Worm (Caenorhabditis elegans) whole organism, young adult: ENCODE measurements around the gene lin-42.

Experiments
- B0035.1 ChIP-seq: sonication (generic microtip); optimal IDR thresholded peaks from 2 replicates; lab custom pipeline; 2016; ENCODE audit warnings: missing genetic modification characterization, mild to moderate bottlenecking, missing compliant biosample characterization, missing genotype, missing genetic modification reagents
- B0336.3 ChIP-seq: fragments of 200-800 bp; sonication (Bioruptor generic); IDR thresholded peaks from 2 replicates; pipeline ENCODE4 v1.3.6; 2022; ENCODE audit warnings: missing genetic modification characterization, missing compliant biosample characterization
- C06A6.2 ChIP-seq: fragments of 200-800 bp; sonication (Bioruptor generic); conservative IDR thresholded peaks from 2 replicates; pipeline ENCODE4 v1.3.6; 2022; ENCODE audit warnings: missing genetic modification characterization, missing compliant biosample characterization
- F22D6.2 ChIP-seq: sonication (generic microtip); optimal IDR thresholded peaks from 2 replicates; lab custom pipeline; 2016; ENCODE audit warnings: mild to moderate bottlenecking, missing genetic modification characterization, missing compliant biosample characterization
- F49E8.2 ChIP-seq: sonication (generic microtip); optimal IDR thresholded peaks from 3 replicates; lab custom pipeline; 2017; ENCODE audit warnings: missing genetic modification characterization, mild to moderate bottlenecking, missing compliant biosample characterization, antibody characterized with exemption, moderate library complexity; ENCODE audit not compliant: insufficient read depth
- F52B5.7 ChIP-seq: sonication (generic microtip); optimal IDR thresholded peaks from 2 replicates; lab custom pipeline; 2016; ENCODE audit warnings: mild to moderate bottlenecking, missing genetic modification characterization, missing compliant biosample characterization
- F55B11.4 ChIP-seq: sonication (generic microtip); optimal IDR thresholded peaks from 2 replicates; lab custom pipeline; 2016; ENCODE audit warnings: missing compliant biosample characterization, missing genetic modification characterization, borderline replicate concordance; ENCODE audit not compliant: insufficient read depth
- F57C9.4 ChIP-seq: sonication (generic microtip); optimal IDR thresholded peaks from 2 replicates; lab custom pipeline; 2017; ENCODE audit warnings: mild to moderate bottlenecking, missing genetic modification characterization, missing compliant biosample characterization
- K12H6.12 ChIP-seq: fragments of 200-800 bp; sonication (Bioruptor generic); optimal IDR thresholded peaks from 2 replicates; lab custom pipeline; 2018; ENCODE audit warnings: mild to moderate bottlenecking, missing genetic modification characterization, missing compliant biosample characterization
- T26A5.8 ChIP-seq: sonication (generic microtip); optimal IDR thresholded peaks from 2 replicates; lab custom pipeline; 2016; ENCODE audit warnings: missing genetic modification characterization, missing compliant biosample characterization
- Y56A3A.18 ChIP-seq: fragments of 200-800 bp; sonication (Bioruptor generic); IDR thresholded peaks from 2 replicates; pipeline ENCODE4 v1.3.6; 2022; ENCODE audit warnings: missing genetic modification reagents, missing genetic modification characterization, missing compliant biosample characterization
- Y67H2A.10 ChIP-seq: fragments of 200-800 bp; sonication (Bioruptor generic); conservative IDR thresholded peaks from 2 replicates; pipeline ENCODE4 v1.3.6; 2022; ENCODE audit warnings: missing genetic modification reagents, missing genetic modification characterization, missing compliant biosample characterization
- ZK185.1 ChIP-seq: sonication (generic microtip); optimal IDR thresholded peaks from 2 replicates; lab custom pipeline; 2016; ENCODE audit warnings: mild to moderate bottlenecking, missing genetic modification characterization, missing compliant biosample characterization; ENCODE audit not compliant: poor library complexity, severe bottlenecking
- athp-1 ChIP-seq: sonication (generic microtip); optimal IDR thresholded peaks from 2 replicates; lab custom pipeline; 2017; ENCODE audit warnings: mild to moderate bottlenecking, missing genetic modification characterization, missing compliant biosample characterization
- attf-3 ChIP-seq: fragments of 200-800 bp; sonication (Bioruptor generic); conservative IDR thresholded peaks from 2 replicates; pipeline ENCODE4 v1.3.6; 2022; ENCODE audit warnings: missing genetic modification reagents, missing genetic modification characterization, missing compliant biosample characterization
- attf-6 ChIP-seq: fragments of 200-800 bp; sonication (Bioruptor generic); IDR thresholded peaks from 2 replicates; pipeline ENCODE4 v1.3.6; 2022; ENCODE audit warnings: missing genetic modification reagents, missing genetic modification characterization, missing compliant biosample characterization
- ceh-40 ChIP-seq: fragments of 200-800 bp; sonication (Bioruptor generic); IDR thresholded peaks from 2 replicates; pipeline ENCODE4 v1.3.6; 2022; ENCODE audit warnings: missing genetic modification characterization, missing compliant biosample characterization
- efl-1 ChIP-seq: fragments of 150-350 bp; optimal IDR thresholded peaks from 2 replicates; lab custom pipeline; 2014; ENCODE audit warnings: missing biosample characterization, missing genetic modification reagents, missing genetic modification characterization
- egl-44 ChIP-seq: fragments of 200-800 bp; sonication (Bioruptor generic); IDR thresholded peaks from 2 replicates; pipeline ENCODE4 v1.3.6; 2022; ENCODE audit warnings: missing genetic modification reagents, missing genetic modification characterization, missing compliant biosample characterization
- ets-4 ChIP-seq: fragments of 200-800 bp; sonication (Bioruptor generic); optimal IDR thresholded peaks from 2 replicates; lab custom pipeline; 2018; ENCODE audit warnings: mild to moderate bottlenecking, missing genetic modification characterization, missing compliant biosample characterization
- fkh-3 ChIP-seq: sonication (generic microtip); optimal IDR thresholded peaks from 2 replicates; lab custom pipeline; 2016; ENCODE audit warnings: mild to moderate bottlenecking, missing genetic modification characterization, missing compliant biosample characterization
- hlh-26 ChIP-seq: fragments of 200-800 bp; sonication (Bioruptor generic); conservative IDR thresholded peaks from 2 replicates; pipeline ENCODE4 v1.3.6; 2022; ENCODE audit warnings: missing genetic modification reagents, missing genetic modification characterization, missing compliant biosample characterization
- hmg-1.2 ChIP-seq: fragments of 200-800 bp; sonication (Bioruptor generic); IDR thresholded peaks from 2 replicates; pipeline ENCODE4 v1.3.6; 2022; ENCODE audit warnings: missing genetic modification reagents, missing genetic modification characterization, missing compliant biosample characterization
- let-526 ChIP-seq: fragments of 200-800 bp; sonication (Bioruptor generic); IDR thresholded peaks from 2 replicates; pipeline ENCODE4 v1.3.6; 2022; ENCODE audit warnings: missing genetic modification reagents, missing genetic modification characterization, missing compliant biosample characterization
- lin-54 ChIP-seq: fragments of 200-800 bp; sonication (Bioruptor generic); optimal IDR thresholded peaks from 2 replicates; lab custom pipeline; 2018; ENCODE audit warnings: mild to moderate bottlenecking, missing genetic modification characterization, missing compliant biosample characterization
- lir-1 ChIP-seq: fragments of 200-800 bp; sonication (Bioruptor generic); conservative IDR thresholded peaks from 2 replicates; pipeline ENCODE4 v1.3.6; 2022; ENCODE audit warnings: missing genetic modification reagents, missing genetic modification characterization, missing compliant biosample characterization
- lsy-27 ChIP-seq: sonication (generic microtip); optimal IDR thresholded peaks from 2 replicates; lab custom pipeline; 2017; ENCODE audit warnings: missing genetic modification characterization, mild to moderate bottlenecking, missing compliant biosample characterization, antibody characterized with exemption, missing genotype, borderline replicate concordance; ENCODE audit not compliant: insufficient read depth
- mcd-1 ChIP-seq: fragments of 200-800 bp; sonication (Bioruptor generic); IDR thresholded peaks from 2 replicates; pipeline ENCODE4 v1.3.6; 2022; ENCODE audit warnings: missing genetic modification reagents, missing genetic modification characterization, missing compliant biosample characterization
- mes-4 ChIP-seq: sonication (generic microtip); optimal IDR thresholded peaks from 2 replicates; lab custom pipeline; 2016; ENCODE audit warnings: missing genotype, missing genetic modification characterization, missing compliant biosample characterization
- mxl-1 ChIP-seq: sonication (generic microtip); optimal IDR thresholded peaks from 2 replicates; lab custom pipeline; 2016; ENCODE audit warnings: missing genetic modification characterization, missing compliant biosample characterization
- nfya-1 ChIP-seq: sonication (generic microtip); optimal IDR thresholded peaks from 2 replicates; lab custom pipeline; 2017; ENCODE audit warnings: antibody characterized with exemption, missing compliant biosample characterization, missing genetic modification characterization, borderline replicate concordance; ENCODE audit not compliant: insufficient read depth
- nfyb-1 ChIP-seq: fragments of 200-800 bp; sonication (Bioruptor generic); IDR thresholded peaks from 2 replicates; pipeline ENCODE4 v1.3.6; 2022; ENCODE audit warnings: missing genetic modification reagents, missing genetic modification characterization, missing compliant biosample characterization
- nhr-179 ChIP-seq: sonication (generic microtip); optimal IDR thresholded peaks from 2 replicates; lab custom pipeline; 2016; ENCODE audit warnings: mild to moderate bottlenecking, missing genetic modification characterization, missing compliant biosample characterization
- nhr-27 ChIP-seq: fragments of 200-800 bp; sonication (Bioruptor generic); optimal IDR thresholded peaks from 2 replicates; lab custom pipeline; 2018; ENCODE audit warnings: mild to moderate bottlenecking, missing genetic modification characterization, moderate library complexity, missing compliant biosample characterization
- pha-4 ChIP-seq: fragments of 150-350 bp; sonication (generic microtip); optimal IDR thresholded peaks from 2 replicates; lab custom pipeline; 2014; ENCODE audit warnings: missing biosample characterization, missing genetic modification reagents, missing genetic modification characterization
- rcor-1 ChIP-seq: fragments of 200-800 bp; sonication (Bioruptor generic); IDR thresholded peaks from 2 replicates; pipeline ENCODE4 v1.3.6; 2022; ENCODE audit warnings: missing genetic modification reagents, missing genetic modification characterization, missing compliant biosample characterization
- rec-8 ChIP-seq, 2 experiments: sonication (generic microtip); optimal IDR thresholded peaks; 2 replicates each; lab custom pipeline; 2016; ENCODE audit warnings: mild to moderate bottlenecking in 2 of 2, missing genetic modification characterization in 2 of 2, missing genetic modification reagents in 2 of 2, missing genotype in 2 of 2, missing biosample characterization in 1 of 2, missing compliant biosample characterization in 1 of 2, moderate library complexity in 1 of 2
- repo-1 ChIP-seq: sonication (generic microtip); optimal IDR thresholded peaks from 2 replicates; lab custom pipeline; 2017; ENCODE audit warnings: mild to moderate bottlenecking, missing genetic modification characterization, missing compliant biosample characterization
- sdz-38 ChIP-seq: sonication (generic microtip); optimal IDR thresholded peaks from 2 replicates; lab custom pipeline; 2016; ENCODE audit warnings: missing genotype, missing genetic modification characterization, missing compliant biosample characterization
- snpc-4 ChIP-seq, 5 experiments: fragments of 150-350 bp in 1 of 5; sonication (generic microtip) in 4 of 5; optimal IDR thresholded peaks; 2 replicates each; lab custom pipeline; 2014 to 2018; ENCODE audit warnings: missing genetic modification characterization in 5 of 5, missing biosample characterization in 3 of 5, antibody characterized with exemption in 2 of 5, mild to moderate bottlenecking in 2 of 5, missing compliant biosample characterization in 2 of 5, missing genotype in 2 of 5, moderate library complexity in 2 of 5, missing genetic modification reagents in 1 of 5
- somi-1 ChIP-seq: fragments of 200-800 bp; sonication (Bioruptor generic); optimal IDR thresholded peaks from 2 replicates; lab custom pipeline; 2018; ENCODE audit warnings: mild to moderate bottlenecking, missing genetic modification characterization, missing compliant biosample characterization
- tbp1 ChIP-seq: fragments of 200-800 bp; sonication (Bioruptor generic); optimal IDR thresholded peaks from 2 replicates; lab custom pipeline; 2018; ENCODE audit warnings: mild to moderate bottlenecking, missing genetic modification characterization, missing compliant biosample characterization
- unc-130 ChIP-seq: sonication (generic microtip); optimal IDR thresholded peaks from 2 replicates; lab custom pipeline; 2016; ENCODE audit warnings: missing genetic modification reagents, missing genetic modification characterization, missing compliant biosample characterization
- unc-62 ChIP-seq: fragments of 150-350 bp; optimal IDR thresholded peaks from 2 replicates; lab custom pipeline; 2014; ENCODE audit warnings: missing biosample characterization, missing genetic modification reagents, missing genetic modification characterization
- xnd-1 ChIP-seq: sonication (generic microtip); optimal IDR thresholded peaks from 2 replicates; lab custom pipeline; 2016; ENCODE audit warnings: missing genotype, missing genetic modification reagents, missing genetic modification characterization, missing compliant biosample characterization
- ztf-22 ChIP-seq: fragments of 200-800 bp; sonication (Bioruptor generic); optimal IDR thresholded peaks from 2 replicates; lab custom pipeline; 2018; ENCODE audit warnings: mild to moderate bottlenecking, missing genetic modification characterization, moderate library complexity, missing compliant biosample characterization
- ztf-28 ChIP-seq: fragments of 200-800 bp; sonication (Bioruptor generic); IDR thresholded peaks from 2 replicates; pipeline ENCODE4 v1.3.6; 2022; ENCODE audit warnings: missing genetic modification reagents, missing genetic modification characterization, missing compliant biosample characterization
- ztf-3 ChIP-seq: fragments of 200-800 bp; sonication (Bioruptor generic); optimal IDR thresholded peaks from 2 replicates; lab custom pipeline; 2018; ENCODE audit warnings: mild to moderate bottlenecking, missing genetic modification characterization, missing compliant biosample characterization

The lin-42 gene

ce11 chrII:1237845-1238244 lies 14.3 kb downstream of the lin-42 start (continued):
- TF ChIP-seq snpc-4 (GFP tag; optimal IDR thresholded peaks at IDR 0.05; lab: Kevin White, UChicago) (no peak), snpc-4 (tag; optimal IDR thresholded peaks at IDR 0.05; lab: Kevin White, UChicago) (no peak), ceh-40 (GFP tag; lab: Robert Waterston, UW) (no peak), sdz-38 (tag; lab: Kevin White, UChicago) (no peak), pha-4 (tag; lab: Kevin White, UChicago) (no peak), nhr-27 (tag; lab: Kevin White, UChicago) (no peak), Y67H2A.10 (GFP tag; lab: Robert Waterston, UW) (no peak), ztf-22 (GFP tag; lab: Kevin White, UChicago) (no peak), K12H6.12 (tag; lab: Kevin White, UChicago) (no peak), mxl-1 (tag; lab: Kevin White, UChicago) (no peak), ZK185.1 (tag; lab: Kevin White, UChicago) (no peak), repo-1 (tag; lab: Kevin White, UChicago) (no peak), xnd-1 (tag; lab: Kevin White, UChicago) (no peak), F22D6.2 (tag; lab: Kevin White, UChicago) (no peak), ets-4 (GFP tag; lab: Kevin White, UChicago) (no peak), nhr-179 (tag; lab: Kevin White, UChicago) (no peak), somi-1 (GFP tag; lab: Kevin White, UChicago) (no peak), mes-4 (tag; lab: Kevin White, UChicago) (no peak), nfya-1 (no peak), F57C9.4 (tag; lab: Kevin White, UChicago) (no peak), unc-62 (GFP tag; lab: Kevin White, UChicago) (no peak), tbp1 (GFP tag; lab: Kevin White, UChicago) (no peak), mcd-1 (GFP tag; lab: Robert Waterston, UW) (peak; percentile 51), hmg-1.2 (GFP tag; lab: Robert Waterston, UW) (no peak; the same call in 1 of the 2 replicates), lin-54 (GFP tag; lab: Kevin White, UChicago) (no peak), T26A5.8 (tag; lab: Kevin White, UChicago) (no peak), attf-3 (GFP tag; lab: Robert Waterston, UW) (no peak), attf-6 (GFP tag; lab: Robert Waterston, UW) (no peak), hlh-26 (GFP tag; lab: Robert Waterston, UW) (no peak), Y56A3A.18 (GFP tag; lab: Robert Waterston, UW) (no peak), unc-130 (GFP tag; lab: Kevin White, UChicago) (no peak), lir-1 (GFP tag; lab: Robert Waterston, UW) (no peak), ztf-3 (no peak), F52B5.7 (tag; lab: Kevin White, UChicago) (peak; percentile 54), efl-1 (GFP tag; lab: Kevin White, UChicago) (no peak), lsy-27 (tag; lab: Kevin White, UChicago) (no peak), nfyb-1 (GFP tag; lab: Robert Waterston, UW) (peak; percentile 85), ztf-28 (GFP tag; lab: Robert Waterston, UW) (no peak), rcor-1 (GFP tag; lab: Robert Waterston, UW) (no peak), athp-1 (no peak), let-526 (GFP tag; lab: Robert Waterston, UW) (no peak), egl-44 (GFP tag; lab: Robert Waterston, UW) (peak; percentile 51; the same call in 1 of the 2 replicates), B0035.1 (tag; lab: Kevin White, UChicago) (no peak), B0336.3 (no peak), F55B11.4 (no peak), C06A6.2 (GFP tag; lab: Robert Waterston, UW) (no peak), F49E8.2 (tag; lab: Kevin White, UChicago) (no peak), fkh-3 (tag; lab: Kevin White, UChicago) (no peak), rec-8 (tag; optimal IDR thresholded peaks at IDR 0.05; lab: Kevin White, UChicago) (no peak)
